Worm (Caenorhabditis elegans) whole organism, L1 larva: ENCODE results near the gene ife-5.

Experiments
- Y116A8C.19 ChIP-seq: sonication (generic microtip); optimal IDR thresholded peaks from 2 replicates; lab custom pipeline; 2016; ENCODE audit warnings: missing compliant biosample characterization, missing genetic modification characterization, borderline replicate concordance
- alr-1 ChIP-seq: fragments of 200-800 bp; sonication (Bioruptor generic); optimal IDR thresholded peaks from 2 replicates; lab custom pipeline; 2018; ENCODE audit warnings: borderline replicate concordance, mild to moderate bottlenecking, missing genetic modification characterization, missing compliant biosample characterization
- blmp-1 ChIP-seq: fragments of 150-350 bp; optimal IDR thresholded peaks from 2 replicates; lab custom pipeline; 2014; ENCODE audit warnings: missing biosample characterization, missing genetic modification characterization
- ceh-90 ChIP-seq: sonication (generic microtip); optimal IDR thresholded peaks from 2 replicates; lab custom pipeline; 2016; ENCODE audit warnings: missing genetic modification characterization, missing compliant biosample characterization
- dpl-1 ChIP-seq, 3 experiments: fragments of 150-350 bp in 2 of 3; sonication (generic microtip) in 1 of 3; optimal IDR thresholded peaks; 2 replicates each; lab custom pipeline; 2014 to 2017; ENCODE audit warnings: missing biosample characterization in 3 of 3, missing genetic modification characterization in 3 of 3, missing genetic modification reagents in 3 of 3
- efl-1 ChIP-seq, 4 experiments: fragments of 150-350 bp; optimal IDR thresholded peaks in 3 of 4; peaks in 1 of 4; 1 replicate in 1 of 4; 2 replicates in 3 of 4; lab custom pipeline; 2014; ENCODE audit warnings: missing biosample characterization in 2 of 4, missing genetic modification characterization in 2 of 4, missing genetic modification reagents in 2 of 4
- egl-27 ChIP-seq, 2 experiments: fragments of 150-350 bp in 1 of 2; sonication (generic microtip); optimal IDR thresholded peaks; 3 replicates each; lab custom pipeline; 2017 to 2018; ENCODE audit warnings: missing biosample characterization in 2 of 2, missing genetic modification characterization in 2 of 2, missing genetic modification reagents in 2 of 2
- elt-2 ChIP-seq: sonication (generic microtip); optimal IDR thresholded peaks from 2 replicates; lab custom pipeline; 2016; ENCODE audit warnings: missing genetic modification characterization, mild to moderate bottlenecking, inconsistent platforms, missing compliant biosample characterization, missing genetic modification reagents
- ets-5 ChIP-seq: fragments of 200-800 bp; sonication (Bioruptor generic); IDR thresholded peaks from 2 replicates; pipeline ENCODE4 v1.3.6; 2022; ENCODE audit warnings: missing genetic modification characterization, missing compliant biosample characterization
- fkh-8 ChIP-seq: sonication (generic microtip); optimal IDR thresholded peaks from 2 replicates; lab custom pipeline; 2016; ENCODE audit warnings: mild to moderate bottlenecking, missing genetic modification characterization, missing compliant biosample characterization
- fos-1 ChIP-seq: fragments of 150-350 bp; optimal IDR thresholded peaks from 2 replicates; lab custom pipeline; 2014; ENCODE audit warnings: missing biosample characterization, missing genetic modification characterization
- lin-14 ChIP-seq: fragments of 200-800 bp; sonication (Bioruptor generic); optimal IDR thresholded peaks from 2 replicates; lab custom pipeline; 2018; ENCODE audit warnings: mild to moderate bottlenecking, missing genetic modification characterization, moderate library complexity, missing compliant biosample characterization
- lin-15B ChIP-seq: fragments of 150-350 bp; sonication (generic microtip); optimal IDR thresholded peaks from 3 replicates; lab custom pipeline; 2014; ENCODE audit warnings: missing biosample characterization, missing genetic modification characterization
- lin-35 ChIP-seq, 2 experiments: fragments of 150-350 bp; optimal IDR thresholded peaks; 2 replicates each; lab custom pipeline; 2014; ENCODE audit warnings: missing biosample characterization in 2 of 2, missing genetic modification characterization in 2 of 2, missing genetic modification reagents in 2 of 2
- lin-39 ChIP-seq: fragments of 150-350 bp; optimal IDR thresholded peaks from 2 replicates; lab custom pipeline; 2014; ENCODE audit warnings: missing biosample characterization, missing genetic modification reagents, missing genetic modification characterization
- lsy-2 ChIP-seq, 2 experiments: fragments of 150-350 bp; optimal IDR thresholded peaks; 2 replicates each; lab custom pipeline; 2014; ENCODE audit warnings: missing biosample characterization in 2 of 2, missing genetic modification characterization in 2 of 2
- mef-2 ChIP-seq: fragments of 150-350 bp; optimal IDR thresholded peaks from 2 replicates; lab custom pipeline; 2014; ENCODE audit warnings: missing biosample characterization, missing genetic modification characterization
- nhr-11 ChIP-seq: fragments of 150-350 bp; optimal IDR thresholded peaks from 2 replicates; lab custom pipeline; 2014; ENCODE audit warnings: missing biosample characterization, missing genetic modification characterization
- nhr-19 ChIP-seq: fragments of 200-800 bp; sonication (Bioruptor generic); conservative IDR thresholded peaks from 2 replicates; pipeline ENCODE4 v1.3.6; 2022; ENCODE audit warnings: missing genetic modification characterization, missing compliant biosample characterization
- nhr-20 ChIP-seq: sonication (generic microtip); optimal IDR thresholded peaks from 2 replicates; lab custom pipeline; 2016; ENCODE audit warnings: mild to moderate bottlenecking, missing genetic modification characterization, missing compliant biosample characterization
- nhr-28 ChIP-seq: fragments of 150-350 bp; optimal IDR thresholded peaks from 2 replicates; lab custom pipeline; 2014; ENCODE audit warnings: missing biosample characterization, missing genetic modification characterization
- nhr-47 ChIP-seq: sonication (generic microtip); optimal IDR thresholded peaks from 2 replicates; lab custom pipeline; 2016; ENCODE audit warnings: mild to moderate bottlenecking, missing genetic modification characterization, moderate library complexity, missing compliant biosample characterization
- nhr-76 ChIP-seq: sonication (generic microtip); optimal IDR thresholded peaks from 2 replicates; lab custom pipeline; 2017; ENCODE audit warnings: missing biosample characterization, missing genetic modification characterization
- pag-3 ChIP-seq: sonication (generic microtip); optimal IDR thresholded peaks from 2 replicates; lab custom pipeline; 2017; ENCODE audit warnings: missing genetic modification characterization, mild to moderate bottlenecking, missing compliant biosample characterization, antibody characterized with exemption, borderline replicate concordance; ENCODE audit not compliant: insufficient read depth
- rnt-1 ChIP-seq: sonication (generic microtip); optimal IDR thresholded peaks from 2 replicates; lab custom pipeline; 2016; ENCODE audit warnings: mild to moderate bottlenecking, missing genetic modification characterization, moderate library complexity, missing compliant biosample characterization
- snu-23 ChIP-seq: sonication (generic microtip); optimal IDR thresholded peaks from 2 replicates; lab custom pipeline; 2016; ENCODE audit warnings: missing genetic modification characterization, missing compliant biosample characterization
- sup-37 ChIP-seq: fragments of 200-800 bp; sonication (Bioruptor generic); optimal IDR thresholded peaks from 2 replicates; lab custom pipeline; 2018; ENCODE audit warnings: mild to moderate bottlenecking, missing genetic modification characterization, missing compliant biosample characterization
- unc-130 ChIP-seq: fragments of 150-350 bp; optimal IDR thresholded peaks from 2 replicates; lab custom pipeline; 2017; ENCODE audit warnings: missing biosample characterization, missing genetic modification characterization, inconsistent platforms
- unc-86 ChIP-seq: sonication (generic microtip); optimal IDR thresholded peaks from 2 replicates; lab custom pipeline; 2016; ENCODE audit warnings: missing genetic modification characterization, missing compliant biosample characterization
- unc-98 ChIP-seq: fragments of 200-800 bp; sonication (Bioruptor generic); IDR thresholded peaks from 2 replicates; pipeline ENCODE4 v1.3.6; 2022; ENCODE audit warnings: missing genetic modification characterization, missing compliant biosample characterization
- vab-15 ChIP-seq: sonication (generic microtip); optimal IDR thresholded peaks from 2 replicates; lab custom pipeline; 2017; ENCODE audit warnings: missing genotype, mild to moderate bottlenecking, missing genetic modification characterization, missing compliant biosample characterization
- xbp-1 ChIP-seq: sonication (generic microtip); optimal IDR thresholded peaks from 2 replicates; lab custom pipeline; 2016; ENCODE audit warnings: missing genetic modification characterization, missing compliant biosample characterization
- zag-1 ChIP-seq: fragments of 150-350 bp; optimal IDR thresholded peaks from 2 replicates; lab custom pipeline; 2014; ENCODE audit warnings: missing biosample characterization, missing genetic modification characterization

ife-5 gene

DNA sequence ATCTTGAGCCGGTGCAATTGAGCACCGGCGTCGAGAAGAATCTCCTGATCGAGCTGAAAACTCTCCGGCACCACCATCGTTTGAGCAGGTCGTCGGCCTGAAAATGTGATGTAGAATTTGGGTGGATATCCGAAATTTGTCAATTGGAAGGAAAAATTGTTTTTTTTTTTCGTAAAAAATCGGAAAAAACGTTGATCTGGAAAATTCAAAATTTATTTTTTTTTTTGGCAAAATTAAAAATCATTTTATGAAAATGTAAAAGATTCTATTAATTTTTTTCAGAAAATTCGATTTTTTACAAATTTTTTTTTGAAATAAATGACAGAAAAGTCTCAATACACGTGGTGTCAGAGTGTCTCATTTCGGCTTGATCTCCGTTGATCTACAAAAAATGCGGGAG lies 14.3 kb upstream of the ife-5 start, which contains the start of gene tric-1B.1:
tric-1B.1 (minus strand) TSS at position 101 of the 400 bp plus-strand sequence.
- TF ChIP-seq snu-23 (GFP tag; lab: Kevin White, UChicago) (no peak), efl-1 (optimal IDR thresholded peaks at IDR 0.05; lab: Kevin White, UChicago) (no peak), efl-1 (GFP tag; optimal IDR thresholded peaks at IDR 0.05 in 1 of 2; lab: Kevin White, UChicago) (peak in 1 of 2 experiments; percentile 8)

DNA sequence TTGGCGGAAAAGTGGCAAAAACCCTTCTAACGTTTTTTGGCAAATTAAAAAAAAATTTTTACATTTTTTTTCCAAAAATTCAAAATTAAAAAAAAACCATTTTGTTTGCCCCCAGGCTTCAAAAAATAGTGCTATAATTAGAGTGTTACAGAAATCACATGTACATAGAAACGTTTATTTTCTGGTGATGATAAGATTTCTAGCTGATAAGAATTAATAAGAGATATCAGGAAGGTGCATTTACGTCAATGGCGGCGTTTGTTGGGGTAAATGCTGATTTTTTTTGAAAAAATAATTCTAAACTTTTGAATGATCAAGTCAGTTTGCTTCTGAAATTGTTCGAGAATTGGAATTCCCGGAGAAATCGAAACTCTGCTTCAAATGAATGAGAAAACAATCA lies 13.7 kb upstream of the ife-5 start:
- TF ChIP-seq unc-130 = no peak
- TF ChIP-seq elt-2 (tag; lab: Kevin White, UChicago) = peak; percentile 9
- no peak for TF ChIP-seq Y116A8C.19 (tag; lab: Kevin White, UChicago)
- TF ChIP-seq nhr-76 (tag; lab: Kevin White, UChicago) = no peak
- no peak for TF ChIP-seq lin-15B
- no peak for TF ChIP-seq fos-1 (tag; lab: Kevin White, UChicago)
- no peak for TF ChIP-seq egl-27 (tag; optimal IDR thresholded peaks at IDR 0.05; lab: Kevin White, UChicago)
- TF ChIP-seq lin-14 (GFP tag; lab: Kevin White, UChicago) = no peak
- TF ChIP-seq nhr-47 (tag; lab: Kevin White, UChicago) = no peak

DNA sequence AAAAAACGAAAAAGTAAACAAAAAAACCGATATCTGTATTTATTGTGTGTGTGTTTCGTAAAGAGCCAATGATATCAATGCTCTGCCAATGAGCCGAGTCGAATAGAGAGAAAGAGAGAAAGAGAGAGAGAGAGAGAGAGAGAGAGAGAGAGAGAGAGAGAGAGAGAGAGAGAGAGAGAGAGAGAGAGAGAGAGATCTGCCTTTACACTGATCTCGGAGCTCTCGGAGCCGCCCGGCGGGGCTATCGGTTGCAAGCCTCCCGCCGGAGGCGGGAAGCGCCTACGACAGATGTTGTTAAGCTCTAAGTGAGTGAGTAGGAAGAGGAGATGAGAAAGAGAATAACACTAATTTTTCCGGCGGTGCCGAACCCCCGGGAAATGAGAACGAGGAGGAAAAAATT lies 11.6 kb upstream of the ife-5 start:
- peak; percentile 31 to 43 for TF ChIP-seq lsy-2 (tag; optimal IDR thresholded peaks at IDR 0.05; lab: Kevin White, UChicago)
- no peak for TF ChIP-seq rnt-1 (tag; lab: Kevin White, UChicago)
- TF ChIP-seq efl-1 (optimal IDR thresholded peaks at IDR 0.05; lab: Kevin White, UChicago) = peak; percentile 52 to 57
- peak in 1 of 2 experiments; percentile 79 for TF ChIP-seq efl-1 (GFP tag; optimal IDR thresholded peaks at IDR 0.05 in 1 of 2; lab: Kevin White, UChicago)
- TF ChIP-seq fkh-8 = no peak
- TF ChIP-seq lin-35 (GFP tag; optimal IDR thresholded peaks at IDR 0.05; lab: Kevin White, UChicago) = peak in 1 of 2 experiments; percentile 7
- no peak for TF ChIP-seq nhr-20 (tag; lab: Kevin White, UChicago)
- TF ChIP-seq unc-98 = peak; percentile 50; the same call in 1 of the 2 replicates
- peak; percentile 46 for TF ChIP-seq nhr-11 (tag; lab: Kevin White, UChicago)
- TF ChIP-seq nhr-19 (GFP tag; lab: Robert Waterston, UW) = peak; percentile 74
- TF ChIP-seq pag-3 (tag; lab: Kevin White, UChicago) = peak; percentile 30
- TF ChIP-seq alr-1 (tag; lab: Kevin White, UChicago) = no peak
- TF ChIP-seq dpl-1 (GFP tag; optimal IDR thresholded peaks at IDR 0.05; lab: Kevin White, UChicago) = peak in 1 of 3 experiments; percentile 11
- peak; percentile 25 for TF ChIP-seq lin-39 (tag; lab: Kevin White, UChicago)
- no peak for TF ChIP-seq blmp-1 (tag; lab: Kevin White, UChicago)
- TF ChIP-seq sup-37 (GFP tag; lab: Kevin White, UChicago) = no peak

DNA sequence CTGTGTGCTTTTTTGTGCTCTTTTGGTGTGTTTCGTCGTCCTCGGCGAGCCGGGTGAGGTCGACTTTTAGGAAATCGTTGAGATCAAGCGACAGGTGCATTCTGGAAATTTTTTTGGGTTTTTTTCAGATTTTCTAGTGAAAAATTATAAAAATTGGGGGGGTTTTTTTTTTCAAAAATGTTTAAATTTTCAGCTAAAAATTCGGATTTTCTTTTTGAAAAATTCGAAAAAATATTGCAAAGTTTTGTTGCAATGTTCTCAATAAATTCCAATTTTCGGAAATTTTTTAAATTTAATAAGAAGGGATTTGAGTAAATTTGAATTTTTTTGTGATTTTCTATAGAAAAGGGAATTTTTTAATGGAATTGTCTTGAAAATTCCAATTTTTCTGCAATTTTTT lies 5.5 kb upstream of the ife-5 start, which contains the start of gene Y57A10A.27:
Y57A10A.27 (minus strand) TSS at position 101 of the 400 bp plus-strand sequence.
- TF ChIP-seq unc-86 = no peak
- no peak for TF ChIP-seq zag-1 (tag; lab: Kevin White, UChicago)
- TF ChIP-seq blmp-1 (tag; lab: Kevin White, UChicago) = no peak
- TF ChIP-seq, all 84 proteins: peak for 0

DNA sequence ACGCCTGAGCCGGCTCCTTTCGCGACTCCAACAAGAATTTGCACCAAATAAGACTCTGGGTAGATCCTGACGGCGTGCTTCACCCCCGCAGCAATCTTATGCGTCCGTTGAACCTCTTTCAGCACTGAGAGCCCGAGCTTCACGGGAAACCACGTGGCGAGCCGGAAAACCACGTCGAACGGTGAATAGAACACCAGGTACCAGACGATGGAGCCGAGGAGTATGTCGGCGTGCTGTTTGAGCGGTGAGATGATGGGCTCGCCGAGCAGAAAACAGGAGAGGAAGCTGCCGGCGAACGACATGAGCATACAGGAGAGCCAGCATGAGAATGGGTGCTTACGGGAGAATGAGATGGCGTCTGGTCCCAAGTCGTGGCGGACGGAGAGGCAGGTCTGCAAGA lies 1.9 kb upstream of the ife-5 start:
- TF ChIP-seq xbp-1 (no peak), ceh-90 (tag; lab: Kevin White, UChicago) (no peak), vab-15 (no peak), ets-5 (GFP tag; lab: Robert Waterston, UW) (no peak), elt-2 (tag; lab: Kevin White, UChicago) (no peak), nhr-28 (tag; lab: Kevin White, UChicago) (no peak), mef-2 (tag; lab: Kevin White, UChicago) (no peak), zag-1 (tag; lab: Kevin White, UChicago) (no peak), sup-37 (GFP tag; lab: Kevin White, UChicago) (no peak), rnt-1 (tag; lab: Kevin White, UChicago) (no peak), dpl-1 (GFP tag; optimal IDR thresholded peaks at IDR 0.05; lab: Kevin White, UChicago) (no peak), unc-98 (no peak), lin-14 (GFP tag; lab: Kevin White, UChicago) (no peak)
